Worm (Caenorhabditis elegans) whole organism, late embryonic: Measurements from ENCODE around the gene C09E8.1.

Source experiments
- C08G9.2 ChIP-seq: sonication (generic microtip); optimal IDR thresholded peaks from 2 replicates; lab custom pipeline; 2016; ENCODE audit warnings: mild to moderate bottlenecking, missing genetic modification characterization, moderate library complexity, missing compliant biosample characterization
- C38D4.7 ChIP-seq: fragments of 200-800 bp; sonication (Bioruptor generic); optimal IDR thresholded peaks from 2 replicates; lab custom pipeline; 2018; ENCODE audit warnings: mild to moderate bottlenecking, missing genetic modification characterization, moderate library complexity, missing compliant biosample characterization
- K02D7.2 ChIP-seq: sonication (generic microtip); optimal IDR thresholded peaks from 2 replicates; lab custom pipeline; 2017; ENCODE audit warnings: mild to moderate bottlenecking, missing genetic modification characterization, missing compliant biosample characterization
- T23F11.4 ChIP-seq: fragments of 200-800 bp; sonication (Bioruptor generic); optimal IDR thresholded peaks from 2 replicates; lab custom pipeline; 2018; ENCODE audit warnings: mild to moderate bottlenecking, missing genetic modification characterization, missing compliant biosample characterization
- ama-1 ChIP-seq: fragments of 150-350 bp; optimal IDR thresholded peaks from 2 replicates; lab custom pipeline; 2014
- ceh-14 ChIP-seq: sonication (generic microtip); optimal IDR thresholded peaks from 2 replicates; lab custom pipeline; 2016; ENCODE audit warnings: missing genotype, missing genetic modification characterization, missing compliant biosample characterization
- ceh-19 ChIP-seq: fragments of 200-800 bp; sonication (Bioruptor generic); optimal IDR thresholded peaks from 2 replicates; lab custom pipeline; 2018; ENCODE audit warnings: mild to moderate bottlenecking, missing genetic modification characterization, missing compliant biosample characterization
- ceh-2 ChIP-seq: sonication (generic microtip); optimal IDR thresholded peaks from 2 replicates; lab custom pipeline; 2016; ENCODE audit warnings: missing genotype, missing genetic modification characterization, missing compliant biosample characterization
- ceh-24 ChIP-seq: sonication (generic microtip); optimal IDR thresholded peaks from 2 replicates; lab custom pipeline; 2016; ENCODE audit warnings: mild to moderate bottlenecking, missing genetic modification characterization, missing compliant biosample characterization
- ceh-30 ChIP-seq: fragments of 150-350 bp; optimal IDR thresholded peaks from 2 replicates; lab custom pipeline; 2014; ENCODE audit warnings: missing biosample characterization, missing genetic modification characterization
- ceh-31 ChIP-seq: sonication (generic microtip); optimal IDR thresholded peaks from 2 replicates; lab custom pipeline; 2016; ENCODE audit warnings: missing genetic modification characterization, missing compliant biosample characterization
- ceh-48 ChIP-seq: sonication (generic microtip); optimal IDR thresholded peaks from 2 replicates; lab custom pipeline; 2016; ENCODE audit warnings: missing genetic modification characterization, inconsistent platforms, missing compliant biosample characterization
- ceh-9 ChIP-seq: sonication (generic microtip); optimal IDR thresholded peaks from 2 replicates; lab custom pipeline; 2016; ENCODE audit warnings: mild to moderate bottlenecking, missing genetic modification characterization, inconsistent platforms, missing compliant biosample characterization
- dmd-4 ChIP-seq: sonication (generic microtip); optimal IDR thresholded peaks from 2 replicates; lab custom pipeline; 2016; ENCODE audit warnings: borderline replicate concordance, missing genetic modification characterization, missing compliant biosample characterization
- dve-1 ChIP-seq: sonication (generic microtip); optimal IDR thresholded peaks from 2 replicates; lab custom pipeline; 2017; ENCODE audit warnings: antibody characterized with exemption, mild to moderate bottlenecking, missing genetic modification characterization, missing compliant biosample characterization
- elt-2 ChIP-seq: sonication (generic microtip); optimal IDR thresholded peaks from 2 replicates; lab custom pipeline; 2016; ENCODE audit warnings: missing genetic modification reagents, missing genetic modification characterization, missing compliant biosample characterization
- elt-4 ChIP-seq: sonication (generic microtip); optimal IDR thresholded peaks from 2 replicates; lab custom pipeline; 2016; ENCODE audit warnings: missing genetic modification characterization, missing compliant biosample characterization
- ets-4 ChIP-seq: sonication (generic microtip); optimal IDR thresholded peaks from 2 replicates; lab custom pipeline; 2016; ENCODE audit warnings: missing genetic modification characterization, missing compliant biosample characterization
- fax-1 ChIP-seq: sonication (generic microtip); optimal IDR thresholded peaks from 2 replicates; lab custom pipeline; 2016; ENCODE audit warnings: missing genotype, missing genetic modification characterization, missing compliant biosample characterization
- fkh-6 ChIP-seq: sonication (generic microtip); optimal IDR thresholded peaks from 2 replicates; lab custom pipeline; 2016; ENCODE audit warnings: missing genetic modification characterization, missing compliant biosample characterization
- hlh-13 ChIP-seq: fragments of 200-800 bp; sonication (Bioruptor generic); optimal IDR thresholded peaks from 2 replicates; lab custom pipeline; 2018; ENCODE audit warnings: mild to moderate bottlenecking, missing genetic modification characterization, missing compliant biosample characterization
- hlh-30 ChIP-seq: sonication (generic microtip); optimal IDR thresholded peaks from 2 replicates; lab custom pipeline; 2017; ENCODE audit warnings: antibody characterized with exemption, missing genetic modification characterization, missing compliant biosample characterization; ENCODE audit not compliant: insufficient read depth
- hlh-6 ChIP-seq: sonication (generic microtip); optimal IDR thresholded peaks from 2 replicates; lab custom pipeline; 2016; ENCODE audit warnings: missing genotype, missing genetic modification characterization, missing compliant biosample characterization
- hlh-8 ChIP-seq: sonication (generic microtip); optimal IDR thresholded peaks from 2 replicates; lab custom pipeline; 2016; ENCODE audit warnings: missing genotype, missing genetic modification characterization, missing compliant biosample characterization
- lin-11 ChIP-seq: fragments of 200-800 bp; sonication (Bioruptor generic); optimal IDR thresholded peaks from 2 replicates; lab custom pipeline; 2018; ENCODE audit warnings: mild to moderate bottlenecking, missing genetic modification characterization, missing compliant biosample characterization
- mec-3 ChIP-seq: sonication (generic microtip); optimal IDR thresholded peaks from 2 replicates; lab custom pipeline; 2016; ENCODE audit warnings: borderline replicate concordance, missing genetic modification characterization, missing compliant biosample characterization
- nhr-11 ChIP-seq: fragments of 150-350 bp; optimal IDR thresholded peaks from 2 replicates; lab custom pipeline; 2014; ENCODE audit warnings: missing biosample characterization, missing genetic modification characterization
- nhr-232 ChIP-seq: sonication (generic microtip); optimal IDR thresholded peaks from 2 replicates; lab custom pipeline; 2016; ENCODE audit warnings: missing genetic modification characterization, missing compliant biosample characterization
- npax-4 ChIP-seq: sonication (generic microtip); optimal IDR thresholded peaks from 2 replicates; lab custom pipeline; 2016; ENCODE audit warnings: missing genetic modification characterization, missing compliant biosample characterization
- odd-2 ChIP-seq: sonication (generic microtip); optimal IDR thresholded peaks from 2 replicates; lab custom pipeline; 2017; ENCODE audit warnings: antibody characterized with exemption, mild to moderate bottlenecking, missing genetic modification characterization, missing compliant biosample characterization
- pag-3 ChIP-seq: sonication (generic microtip); optimal IDR thresholded peaks from 2 replicates; lab custom pipeline; 2016; ENCODE audit warnings: missing compliant biosample characterization, missing genetic modification characterization, borderline replicate concordance
- pqm-1 ChIP-seq: sonication (generic microtip); optimal IDR thresholded peaks from 2 replicates; lab custom pipeline; 2016; ENCODE audit warnings: missing genetic modification characterization, missing compliant biosample characterization
- pros-1 ChIP-seq: fragments of 150-350 bp; optimal IDR thresholded peaks from 2 replicates; lab custom pipeline; 2014; ENCODE audit warnings: missing biosample characterization, missing genetic modification reagents, missing genetic modification characterization
- sdc-2 ChIP-seq: sonication (generic microtip); optimal IDR thresholded peaks from 2 replicates; lab custom pipeline; 2016; ENCODE audit warnings: missing genotype, missing genetic modification characterization, missing compliant biosample characterization
- sox-2 ChIP-seq: fragments of 200-800 bp; sonication (Bioruptor generic); IDR thresholded peaks from 2 replicates; pipeline ENCODE4 v1.3.6; 2022; ENCODE audit warnings: missing genetic modification reagents, missing genetic modification characterization, missing compliant biosample characterization
- syd-9 ChIP-seq: sonication (generic microtip); optimal IDR thresholded peaks from 2 replicates; lab custom pipeline; 2016; ENCODE audit warnings: mild to moderate bottlenecking, missing genetic modification characterization, moderate library complexity, missing compliant biosample characterization
- tbx-2 ChIP-seq: sonication (generic microtip); optimal IDR thresholded peaks from 2 replicates; lab custom pipeline; 2016; ENCODE audit warnings: missing genetic modification characterization, missing compliant biosample characterization
- tbx-7 ChIP-seq: sonication (generic microtip); optimal IDR thresholded peaks from 2 replicates; lab custom pipeline; 2016; ENCODE audit warnings: missing genotype, missing genetic modification characterization, missing compliant biosample characterization
- unc-3 ChIP-seq, 2 experiments: fragments of 200-800 bp in 1 of 2; sonication (Bioruptor generic) in 1 of 2; sonication (generic microtip) in 1 of 2; conservative IDR thresholded peaks in 1 of 2; optimal IDR thresholded peaks in 1 of 2; 2 replicates each; pipeline versions ENCODE4 v1.3.6 to Lab custom; 2016 to 2022; ENCODE audit warnings: missing compliant biosample characterization in 2 of 2, missing genetic modification characterization in 2 of 2, missing genetic modification reagents in 1 of 2
- ztf-16 ChIP-seq: sonication (generic microtip); optimal IDR thresholded peaks from 2 replicates; lab custom pipeline; 2017; ENCODE audit warnings: missing genetic modification characterization, missing compliant biosample characterization

The C09E8.1 gene

DNA sequence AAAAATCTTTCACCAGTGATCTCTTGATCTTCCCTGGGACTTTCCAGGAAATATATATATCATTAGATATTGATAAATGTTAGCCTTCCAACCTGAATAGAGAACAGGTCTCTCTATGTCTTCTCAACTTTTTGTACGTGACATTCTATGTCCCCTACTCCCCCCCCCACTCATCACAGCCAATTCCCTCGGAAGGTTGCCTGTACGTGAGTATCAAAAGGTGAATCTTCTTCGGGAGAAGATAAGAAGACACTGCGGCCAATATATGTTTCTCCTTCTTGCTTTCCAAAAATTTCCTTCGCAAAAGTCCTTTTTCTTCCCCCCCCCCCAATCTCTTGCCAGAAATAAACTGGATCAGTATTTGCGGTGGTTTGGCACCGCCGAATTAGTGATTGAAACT lies 13.9 kb upstream of the C09E8.1 start:
- no peak for TF ChIP-seq T23F11.4
- no peak for TF ChIP-seq nhr-232
- TF ChIP-seq tbx-2 (tag; lab: Kevin White, UChicago): no peak
- no peak for TF ChIP-seq lin-11 (tag; lab: Kevin White, UChicago)
- TF ChIP-seq mec-3 (tag; lab: Kevin White, UChicago): no peak
- no peak for TF ChIP-seq hlh-13 (GFP tag; lab: Kevin White, UChicago)
- no peak for TF ChIP-seq nhr-11 (tag; lab: Kevin White, UChicago)
- TF ChIP-seq ceh-9 (tag; lab: Kevin White, UChicago): no peak
- TF ChIP-seq pqm-1 (tag; lab: Kevin White, UChicago): no peak
- TF ChIP-seq odd-2: no peak

- TF ChIP-seq pqm-1 (tag; lab: Kevin White, UChicago) (no peak), ceh-48 (tag; lab: Kevin White, UChicago) (no peak), npax-4 (tag; lab: Kevin White, UChicago) (no peak), hlh-30 (tag; lab: Kevin White, UChicago) (no peak), pag-3 (tag; lab: Kevin White, UChicago) (no peak), ztf-16 (tag; lab: Kevin White, UChicago) (no peak), ceh-30 (tag; lab: Kevin White, UChicago) (no peak), ceh-24 (tag; lab: Kevin White, UChicago) (no peak), ama-1 (lab: Kevin White, UChicago) (no peak), ceh-19 (no peak), hlh-8 (tag; lab: Kevin White, UChicago) (no peak), fax-1 (no peak), ceh-31 (tag; lab: Kevin White, UChicago) (no peak), ceh-2 (tag; lab: Kevin White, UChicago) (no peak), dve-1 (tag; lab: Kevin White, UChicago) (no peak), ceh-9 (tag; lab: Kevin White, UChicago) (no peak), dmd-4 (tag; lab: Kevin White, UChicago) (no peak), sox-2 (no peak), pros-1 (tag; lab: Kevin White, UChicago) (no peak), mec-3 (tag; lab: Kevin White, UChicago) (no peak)
Measured at ce11 chrII:546405-546804, 9.9 kb upstream of the C09E8.1 start, which contains the start of gene mlt-10. Gene mlt-10 (plus strand): TSS chrII:546705.

DNA sequence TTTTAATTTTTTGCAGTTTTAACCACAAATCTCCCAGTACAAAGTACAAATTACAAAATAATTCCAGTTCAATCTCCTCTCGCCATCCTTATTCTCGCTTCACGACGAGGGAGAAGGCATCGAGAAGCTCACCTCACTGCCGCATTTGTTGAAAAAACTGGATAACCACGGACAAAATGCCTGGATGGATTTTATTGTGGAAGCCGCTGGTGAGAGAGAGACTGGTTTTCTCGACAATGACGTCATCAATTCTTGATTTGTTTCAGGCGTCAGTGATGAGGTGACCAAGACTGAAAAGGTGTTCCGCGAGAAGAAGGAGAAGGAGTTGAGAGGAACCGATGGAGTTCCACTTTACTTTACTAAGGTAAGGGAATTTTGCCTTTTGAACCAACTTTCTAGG lies 6.8 kb upstream of the C09E8.1 start:
- no peak for TF ChIP-seq dmd-4 (tag; lab: Kevin White, UChicago)
- TF ChIP-seq sdc-2 (tag; lab: Kevin White, UChicago): no peak
- no peak for TF ChIP-seq ztf-16 (tag; lab: Kevin White, UChicago)
- no peak for TF ChIP-seq ama-1 (lab: Kevin White, UChicago)
- TF ChIP-seq odd-2: no peak
- no peak for TF ChIP-seq unc-3 (GFP tag; conservative IDR thresholded peaks at IDR 0.05; lab: Robert Waterston, UW)
- TF ChIP-seq unc-3 (tag; optimal IDR thresholded peaks at IDR 0.05; lab: Kevin White, UChicago): no peak
- no peak for TF ChIP-seq elt-4
- TF ChIP-seq K02D7.2 (tag; lab: Kevin White, UChicago): no peak
- TF ChIP-seq hlh-13 (GFP tag; lab: Kevin White, UChicago): no peak
- no peak for TF ChIP-seq tbx-2 (tag; lab: Kevin White, UChicago)
- TF ChIP-seq hlh-30 (tag; lab: Kevin White, UChicago): no peak
- TF ChIP-seq tbx-7: no peak
- no peak for TF ChIP-seq nhr-11 (tag; lab: Kevin White, UChicago)
- no peak for TF ChIP-seq fkh-6 (tag; lab: Kevin White, UChicago)

DNA sequence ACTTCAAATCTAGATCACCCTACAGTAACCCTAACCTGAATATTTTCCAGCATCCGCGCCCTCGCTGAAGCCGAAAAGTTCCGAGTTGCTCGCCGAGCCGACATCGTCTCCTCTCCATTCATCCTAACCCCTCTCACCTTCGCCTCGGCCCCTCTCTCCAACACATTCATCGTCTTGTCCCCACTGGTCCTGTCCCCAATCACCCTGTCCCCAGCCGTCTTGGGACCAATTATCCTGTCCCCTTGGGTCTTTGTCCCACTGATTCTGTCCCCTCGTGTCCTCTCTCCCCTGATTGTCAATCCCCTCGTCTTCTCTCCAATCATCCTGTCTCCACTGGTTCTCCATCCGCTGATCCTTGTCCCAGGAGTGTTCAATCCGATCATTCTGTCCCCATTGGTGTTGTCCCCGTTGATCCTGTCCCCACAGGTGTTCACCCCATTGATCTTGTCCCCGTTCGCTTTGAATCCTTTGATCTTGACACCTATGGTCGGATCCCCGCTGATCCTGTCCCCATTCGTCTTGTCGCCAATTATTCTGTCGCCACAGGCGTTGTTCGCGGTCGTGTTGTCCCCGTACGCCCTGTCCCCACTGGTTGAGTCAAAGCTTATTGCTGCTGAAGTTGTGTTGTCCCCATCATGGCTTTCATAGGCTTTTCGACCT lies 4.9 kb upstream of the C09E8.1 start, which contains the start of gene lips-7:
TSS of gene lips-7 (plus strand) at position 610 of the 660 bp plus-strand sequence.
- TF ChIP-seq hlh-6: peak; percentile 49
- TF ChIP-seq ets-4: no peak
- no peak for TF ChIP-seq npax-4 (tag; lab: Kevin White, UChicago)
- no peak for TF ChIP-seq elt-2
- TF ChIP-seq ceh-2 (tag; lab: Kevin White, UChicago): no peak
- no peak for TF ChIP-seq ceh-30 (tag; lab: Kevin White, UChicago)
- no peak for TF ChIP-seq syd-9 (tag; lab: Kevin White, UChicago)
- no peak for TF ChIP-seq ceh-14
- TF ChIP-seq ceh-48 (tag; lab: Kevin White, UChicago): no peak
- TF ChIP-seq C38D4.7: peak; percentile 10
- TF ChIP-seq C08G9.2 (tag; lab: Kevin White, UChicago): peak; percentile 11
